Worm (Caenorhabditis elegans): ENCODE results near the gene C26B9.2.
A peak's percentile ranks its signal among the peaks of the same experiment; 100 is the strongest.

The C26B9.2 gene

ce11 chrX:5337959-5338358 lies 2.0 kb upstream of the C26B9.2 start, which contains the start of gene C26B9.3:
C26B9.3 (plus strand) TSS chrX:5338301.
- TF ChIP-seq nhr-21 (tag; optimal IDR thresholded peaks at IDR 0.05) (peak; percentile 24), fos-1 (tag; optimal IDR thresholded peaks at IDR 0.05) (peak; percentile 14), Y55F3AM.14 (GFP tag; optimal IDR thresholded peaks at IDR 0.05) (no peak), blmp-1 (tag; optimal IDR thresholded peaks at IDR 0.05; ENCODE audit: insufficient read depth) (peak; percentile 87), egl-27 (tag; optimal IDR thresholded peaks at IDR 0.05) (no peak)

ce11 chrX:5339357-5339756 lies 632 bp upstream of the C26B9.2 start:
- TF ChIP-seq egl-27 (tag; optimal IDR thresholded peaks at IDR 0.05) (peak; percentile 15), ztf-11 (tag; optimal IDR thresholded peaks at IDR 0.05) (no peak), nhr-25 (tag; optimal IDR thresholded peaks at IDR 0.05) (peak; percentile 69), ztf-4 (tag; optimal IDR thresholded peaks at IDR 0.05) (no peak), sma-3 (GFP tag; optimal IDR thresholded peaks at IDR 0.05) (peak; percentile 16), sma-9 (GFP tag; optimal IDR thresholded peaks at IDR 0.05) (peak; percentile 45), sma-9 (tag; optimal IDR thresholded peaks at IDR 0.05) (no peak), blmp-1 (tag; optimal IDR thresholded peaks at IDR 0.05; ENCODE audit: insufficient read depth) (peak; percentile 94), ama-1 (optimal IDR thresholded peaks at IDR 0.05) (no peak), nhr-77 (tag; optimal IDR thresholded peaks at IDR 0.05) (no peak), nhr-129 (tag; optimal IDR thresholded peaks at IDR 0.05) (no peak), zag-1 (tag; optimal IDR thresholded peaks at IDR 0.05) (no peak), unc-62 (GFP tag; optimal IDR thresholded peaks at IDR 0.05) (peak; percentile 9), nhr-10 (tag; optimal IDR thresholded peaks at IDR 0.05) (no peak), nhr-21 (tag; optimal IDR thresholded peaks at IDR 0.05) (peak; percentile 17), mdl-1 (tag; optimal IDR thresholded peaks at IDR 0.05) (no peak)

ce11 chrX:5342007-5342406 lies 2.0 kb downstream of the C26B9.2 start, which contains the start of gene C26B9.7:
C26B9.7 (plus strand) TSS chrX:5342307.
- TF ChIP-seq nhr-23 (tag; optimal IDR thresholded peaks at IDR 0.05) (no peak), unc-55 (GFP tag; optimal IDR thresholded peaks at IDR 0.05) (no peak), peb-1 (tag; optimal IDR thresholded peaks at IDR 0.05) (no peak), zag-1 (tag; optimal IDR thresholded peaks at IDR 0.05) (no peak), mbf-1 (tag; optimal IDR thresholded peaks at IDR 0.05) (no peak), unc-39 (tag; optimal IDR thresholded peaks at IDR 0.05) (no peak), nhr-6 (tag; optimal IDR thresholded peaks at IDR 0.05) (no peak), ztf-1 (GFP tag; conservative IDR thresholded peaks at IDR 0.05) (no peak), sma-3 (GFP tag; optimal IDR thresholded peaks at IDR 0.05) (no peak), nhr-21 (tag; optimal IDR thresholded peaks at IDR 0.05) (no peak), lsy-2 (tag; optimal IDR thresholded peaks at IDR 0.05) (no peak), R02D3.7 (tag; optimal IDR thresholded peaks at IDR 0.05) (no peak), C34F6.9 (tag; optimal IDR thresholded peaks at IDR 0.05) (no peak), skn-1 (tag; optimal IDR thresholded peaks at IDR 0.05) (no peak), snpc-4 (tag; optimal IDR thresholded peaks at IDR 0.05) (no peak), blmp-1 (tag; optimal IDR thresholded peaks at IDR 0.05; ENCODE audit: insufficient read depth) (no peak), nhr-129 (tag; optimal IDR thresholded peaks at IDR 0.05) (no peak), sma-9 (GFP tag; optimal IDR thresholded peaks at IDR 0.05) (no peak), sma-9 (tag; optimal IDR thresholded peaks at IDR 0.05) (no peak), lin-11 (tag; optimal IDR thresholded peaks at IDR 0.05) (no peak)

ce11 chrX:5344287-5344686 lies 4.3 kb downstream of the C26B9.2 start, which contains the start of gene C26B9.1:
C26B9.1 (plus strand) TSS chrX:5344587.
- TF ChIP-seq nhr-6 (tag; optimal IDR thresholded peaks at IDR 0.05) (no peak), unc-55 (GFP tag; optimal IDR thresholded peaks at IDR 0.05) (no peak), C34F6.9 (tag; optimal IDR thresholded peaks at IDR 0.05) (peak; percentile 14), sma-9 (GFP tag; optimal IDR thresholded peaks at IDR 0.05) (peak; percentile 24), sma-9 (tag; optimal IDR thresholded peaks at IDR 0.05) (no peak), ama-1 (optimal IDR thresholded peaks at IDR 0.05) (no peak)

DNA sequence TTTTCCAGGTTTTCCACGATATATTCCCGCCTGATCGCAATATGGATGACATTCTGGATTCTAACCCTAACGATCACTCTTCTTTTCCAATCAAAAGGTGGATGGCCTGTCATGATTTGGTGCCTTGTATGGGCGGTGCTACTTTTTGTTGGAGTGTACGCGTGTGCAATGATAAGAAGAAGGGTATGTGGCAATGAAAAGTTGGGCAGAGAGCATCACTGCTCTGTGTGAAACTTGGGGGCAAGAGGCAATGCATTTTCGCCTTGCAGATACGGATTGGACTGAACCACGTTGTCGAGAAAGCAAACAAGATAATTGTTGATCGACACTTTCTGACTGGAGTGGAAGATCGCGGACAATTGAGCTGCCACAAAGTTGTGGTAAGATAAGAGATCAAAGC lies 6.3 kb downstream of the C26B9.2 start:
- no peak for TF ChIP-seq skn-1 (tag; optimal IDR thresholded peaks at IDR 0.05)
- no peak for TF ChIP-seq lin-11 (tag; optimal IDR thresholded peaks at IDR 0.05)
- TF ChIP-seq fos-1 (tag; optimal IDR thresholded peaks at IDR 0.05): peak; percentile 10
- no peak for TF ChIP-seq sma-3 (GFP tag; optimal IDR thresholded peaks at IDR 0.05)
- TF ChIP-seq ceh-82 (tag; optimal IDR thresholded peaks at IDR 0.05): no peak
- no peak for TF ChIP-seq nhr-129 (tag; optimal IDR thresholded peaks at IDR 0.05)

ce11 chrX:5347856-5348255 lies 7.9 kb downstream of the C26B9.2 start:
- TF ChIP-seq sma-3 (GFP tag; optimal IDR thresholded peaks at IDR 0.05) (no peak), alr-1 (tag; optimal IDR thresholded peaks at IDR 0.05) (no peak), blmp-1 (tag; optimal IDR thresholded peaks at IDR 0.05; ENCODE audit: insufficient read depth) (no peak), nhr-23 (tag; optimal IDR thresholded peaks at IDR 0.05) (no peak), R02D3.7 (tag; optimal IDR thresholded peaks at IDR 0.05) (no peak), egl-27 (tag; optimal IDR thresholded peaks at IDR 0.05) (no peak), mdl-1 (tag; optimal IDR thresholded peaks at IDR 0.05) (no peak), zag-1 (tag; optimal IDR thresholded peaks at IDR 0.05) (peak; percentile 13)

All from whole organism, L2 larva.